Fruit fly (Drosophila melanogaster) whole organism, embryonic: Measurements from ENCODE around the gene CG12811.
A peak's percentile ranks its signal among the peaks of the same experiment; 100 is the strongest.

ENCODE experiments used
- Atf6 ChIP-seq: fragments of 200-800 bp; sonication (Bioruptor generic); IDR thresholded peaks from 2 replicates; pipeline ENCODE4 v1.3.6; 2022; ENCODE audit warnings: missing biosample characterization, missing genetic modification characterization
- B-H1 ChIP-seq: fragments of 200-800 bp; sonication (Bioruptor generic); IDR thresholded peaks from 3 replicates; pipeline ENCODE4 v1.3.6; 2022; ENCODE audit warnings: missing biosample characterization, missing genetic modification characterization
- Bteb2 ChIP-seq: fragments of 200-800 bp; sonication (Bioruptor generic); optimal IDR thresholded peaks from 2 replicates; lab custom pipeline; 2016; ENCODE audit warnings: missing biosample characterization, missing genetic modification characterization
- CG10147 ChIP-seq: fragments of 200-800 bp; sonication (Bioruptor generic); optimal IDR thresholded peaks from 2 replicates; lab custom pipeline; 2019; ENCODE audit warnings: missing biosample characterization, mild to moderate bottlenecking, missing genetic modification characterization, moderate library complexity
- CG10267 ChIP-seq: fragments of 200-800 bp; sonication (Bioruptor generic); optimal IDR thresholded peaks from 2 replicates; lab custom pipeline; 2018; ENCODE audit warnings: missing biosample characterization, mild to moderate bottlenecking, missing genetic modification characterization, moderate library complexity
- CG11456 ChIP-seq: fragments of 200-800 bp; sonication (Bioruptor generic); IDR thresholded peaks from 3 replicates; pipeline ENCODE4 v1.3.6; 2022; ENCODE audit warnings: missing biosample characterization, missing genetic modification characterization
- CG12219 ChIP-seq: fragments of 200-800 bp; sonication (Bioruptor generic); optimal IDR thresholded peaks from 3 replicates; lab custom pipeline; 2018; ENCODE audit warnings: missing biosample characterization, mild to moderate bottlenecking, missing genetic modification characterization
- CG1233 ChIP-seq: fragments of 200-800 bp; sonication (Bioruptor generic); optimal IDR thresholded peaks from 4 replicates; lab custom pipeline; 2018; ENCODE audit warnings: missing biosample characterization, mild to moderate bottlenecking, missing genetic modification characterization
- CG12659 ChIP-seq: fragments of 200-800 bp; sonication (Bioruptor generic); optimal IDR thresholded peaks from 3 replicates; lab custom pipeline; 2017; ENCODE audit warnings: mild to moderate bottlenecking, missing biosample characterization, missing genetic modification reagents, missing genetic modification characterization
- CG13424 ChIP-seq: fragments of 200-800 bp; sonication (Bioruptor generic); optimal IDR thresholded peaks from 2 replicates; lab custom pipeline; 2019; ENCODE audit warnings: missing biosample characterization, mild to moderate bottlenecking, missing genetic modification characterization, moderate library complexity
- CG14860 ChIP-seq: fragments of 200-800 bp; sonication (Bioruptor generic); IDR thresholded peaks from 3 replicates; pipeline ENCODE4 v1.3.6; 2022; ENCODE audit warnings: missing biosample characterization, missing genetic modification characterization; ENCODE audit not compliant: partially characterized antibody
- CG15073 ChIP-seq: fragments of 200-800 bp; sonication (Bioruptor generic); optimal IDR thresholded peaks from 2 replicates; lab custom pipeline; 2016; ENCODE audit warnings: missing biosample characterization, missing genetic modification characterization
- CG18262 ChIP-seq: fragments of 200-800 bp; optimal IDR thresholded peaks from 3 replicates; lab custom pipeline; 2019; ENCODE audit warnings: missing biosample characterization, mild to moderate bottlenecking, missing genetic modification characterization, moderate library complexity
- CG2678 ChIP-seq: fragments of 200-800 bp; sonication (Bioruptor generic); optimal IDR thresholded peaks from 3 replicates; lab custom pipeline; 2019; ENCODE audit warnings: missing biosample characterization, mild to moderate bottlenecking, missing genetic modification characterization, moderate library complexity
- CG33213 ChIP-seq: fragments of 200-800 bp; sonication (Bioruptor generic); optimal IDR thresholded peaks from 3 replicates; lab custom pipeline; 2016; ENCODE audit warnings: missing biosample characterization, missing genetic modification characterization
- CG3726 ChIP-seq: fragments of 200-800 bp; sonication (Bioruptor generic); IDR thresholded peaks from 3 replicates; pipeline ENCODE4, ENCODE4 v1.3.6; 2022; ENCODE audit warnings: missing biosample characterization, missing genetic modification characterization
- CG4282 ChIP-seq: fragments of 200-800 bp; sonication (Bioruptor generic); optimal IDR thresholded peaks from 2 replicates; lab custom pipeline; 2016; ENCODE audit warnings: missing biosample characterization, missing genetic modification characterization
- CG4424 ChIP-seq: fragments of 200-800 bp; sonication (Bioruptor generic); optimal IDR thresholded peaks from 3 replicates; lab custom pipeline; 2016; ENCODE audit warnings: missing biosample characterization, missing genetic modification characterization
- CG6175 ChIP-seq: fragments of 200-800 bp; sonication (Bioruptor generic); IDR thresholded peaks from 3 replicates; pipeline ENCODE4 v1.3.6; 2022; ENCODE audit warnings: missing biosample characterization, missing genetic modification characterization
- CG7556 ChIP-seq: fragments of 200-800 bp; sonication (Bioruptor generic); optimal IDR thresholded peaks from 2 replicates; lab custom pipeline; 2017; ENCODE audit warnings: missing biosample characterization, mild to moderate bottlenecking, missing genetic modification characterization
- Drgx ChIP-seq: fragments of 200-800 bp; sonication (Bioruptor generic); IDR thresholded peaks from 2 replicates; pipeline ENCODE4 v1.3.6; 2022; ENCODE audit warnings: missing biosample characterization, missing genetic modification characterization
- Gug ChIP-seq: fragments of 200-800 bp; sonication (Bioruptor generic); IDR thresholded peaks from 4 replicates; pipeline ENCODE4 v1.3.6; 2022; ENCODE audit warnings: missing biosample characterization, missing genetic modification characterization
- HHEX ChIP-seq: fragments of 200-800 bp; sonication (Bioruptor generic); optimal IDR thresholded peaks from 3 replicates; lab custom pipeline; 2017; ENCODE audit warnings: missing biosample characterization, mild to moderate bottlenecking, missing genetic modification characterization, missing genetic modification reagents
- Med ChIP-seq: fragments of 200-800 bp; sonication (Bioruptor generic); peaks from one replicate; lab custom pipeline; 2016; ENCODE audit warnings: missing biosample characterization, missing genetic modification characterization, mild to moderate bottlenecking, inconsistent platforms, moderate library complexity
- Nf-YA ChIP-seq: fragments of 200-800 bp; sonication (Bioruptor generic); IDR thresholded peaks from 2 replicates; pipeline ENCODE4 v1.3.6; 2022; ENCODE audit warnings: missing biosample characterization, missing genetic modification characterization
- Usf ChIP-seq: fragments of 200-800 bp; sonication (Bioruptor generic); optimal IDR thresholded peaks from 2 replicates; lab custom pipeline; 2017; ENCODE audit warnings: missing genotype, missing biosample characterization, missing genetic modification characterization
- amos ChIP-seq: fragments of 200-800 bp; sonication (Bioruptor generic); IDR thresholded peaks from 2 replicates; pipeline ENCODE4 v1.3.6; 2022; ENCODE audit warnings: missing biosample characterization, missing genetic modification characterization; ENCODE audit not compliant: partially characterized antibody
- az2 ChIP-seq: fragments of 200-800 bp; sonication (Bioruptor generic); optimal IDR thresholded peaks from 3 replicates; lab custom pipeline; 2016; ENCODE audit warnings: missing biosample characterization, missing genetic modification characterization
- cg ChIP-seq: fragments of 200-800 bp; sonication (Bioruptor generic); optimal IDR thresholded peaks from 3 replicates; lab custom pipeline; 2019; ENCODE audit warnings: missing biosample characterization, mild to moderate bottlenecking, missing genetic modification characterization, moderate library complexity
- crol ChIP-seq: fragments of 200-800 bp; sonication (Bioruptor generic); IDR thresholded peaks from 2 replicates; pipeline ENCODE4 v1.3.6; 2022; ENCODE audit warnings: missing biosample characterization, missing genetic modification characterization
- danr ChIP-seq: fragments of 200-800 bp; sonication (Bioruptor generic); IDR thresholded peaks from 2 replicates; pipeline ENCODE4 v1.3.6; 2022; ENCODE audit warnings: missing biosample characterization, missing genetic modification characterization
- exex ChIP-seq: fragments of 200-800 bp; sonication (Bioruptor generic); optimal IDR thresholded peaks from 4 replicates; lab custom pipeline; 2018; ENCODE audit warnings: missing biosample characterization, mild to moderate bottlenecking, missing genetic modification characterization, moderate library complexity
- kay ChIP-seq: fragments of 200-800 bp; sonication (Bioruptor generic); optimal IDR thresholded peaks from 2 replicates; lab custom pipeline; 2016; ENCODE audit warnings: missing biosample characterization, missing genetic modification characterization
- knrl ChIP-seq: fragments of 200-800 bp; sonication (Bioruptor generic); IDR thresholded peaks from 3 replicates; pipeline ENCODE4 v1.3.6; 2022; ENCODE audit warnings: missing biosample characterization, missing genetic modification characterization; ENCODE audit not compliant: partially characterized antibody
- lmd ChIP-seq: fragments of 200-800 bp; sonication (Bioruptor generic); IDR thresholded peaks from 2 replicates; pipeline ENCODE4 v1.3.6; 2022; ENCODE audit warnings: missing biosample characterization, missing genetic modification characterization
- pho ChIP-seq: fragments of 200-800 bp; sonication (Bioruptor generic); optimal IDR thresholded peaks from 2 replicates; lab custom pipeline; 2016; ENCODE audit warnings: missing biosample characterization, missing genetic modification characterization
- sens ChIP-seq: fragments of 200-800 bp; sonication (Bioruptor generic); peaks from one replicate; lab custom pipeline; 2016; ENCODE audit warnings: missing biosample characterization, missing genetic modification characterization
- sim ChIP-seq: fragments of 200-800 bp; sonication (Bioruptor generic); IDR thresholded peaks from 2 replicates; pipeline ENCODE4 v1.3.6; 2022; ENCODE audit warnings: missing biosample characterization, missing genetic modification characterization
- sisA ChIP-seq: fragments of 200-800 bp; sonication (Bioruptor generic); IDR thresholded peaks from 2 replicates; pipeline ENCODE4 v1.3.6; 2022; ENCODE audit warnings: missing biosample characterization, missing genetic modification characterization
- unc-4 ChIP-seq: fragments of 200-800 bp; sonication (Bioruptor generic); IDR thresholded peaks from 2 replicates; pipeline ENCODE4 v1.3.6; 2022; ENCODE audit warnings: missing biosample characterization, missing genetic modification characterization; ENCODE audit not compliant: partially characterized antibody

The CG12811 gene

dm6 chr3R:10032951-10033720, 15.5 kb downstream of the CG12811 start (continued):
- TF ChIP-seq Gug (GFP tag; lab: Robert Waterston, UW) (no peak), CG14860 (GFP tag; lab: Robert Waterston, UW) (no peak), CG4424 (GFP tag; lab: Kevin White, UChicago) (peak; percentile 25), lmd (GFP tag; lab: Robert Waterston, UW) (no peak), Bteb2 (GFP tag; lab: Kevin White, UChicago) (no peak), knrl (GFP tag; lab: Robert Waterston, UW) (no peak), HHEX (GFP tag; lab: Kevin White, UChicago) (no peak), CG7556 (GFP tag; lab: Kevin White, UChicago) (peak; percentile 13), CG6175 (GFP tag; lab: Robert Waterston, UW) (no peak), crol (GFP tag; lab: Robert Waterston, UW) (no peak), CG4282 (GFP tag; lab: Kevin White, UChicago) (no peak), CG1233 (GFP tag; lab: Kevin White, UChicago) (no peak), CG11456 (GFP tag; lab: Robert Waterston, UW) (no peak), exex (tag; lab: Kevin White, UChicago) (no peak), pho (GFP tag; lab: Kevin White, UChicago) (no peak), B-H1 (GFP tag; lab: Robert Waterston, UW) (no peak), CG12219 (GFP tag; lab: Kevin White, UChicago) (no peak), Usf (GFP tag; lab: Kevin White, UChicago) (no peak), CG33213 (no peak), unc-4 (GFP tag; lab: Robert Waterston, UW) (no peak), amos (GFP tag; lab: Robert Waterston, UW) (no peak), CG13424 (tag; lab: Kevin White, UChicago) (peak; percentile 6), Nf-YA (no peak), az2 (GFP tag; lab: Kevin White, UChicago) (no peak), CG10147 (no peak), CG18262 (tag; lab: Kevin White, UChicago) (peak; percentile 31), kay (no peak)

- TF ChIP-seq CG1233 (GFP tag; lab: Kevin White, UChicago) (no peak), CG3726 (GFP tag; lab: Robert Waterston, UW) (no peak), CG15073 (GFP tag; lab: Kevin White, UChicago) (no peak), Atf6 (GFP tag; lab: Robert Waterston, UW) (peak; percentile 28; the same call in 1 of the 2 replicates)
Measured at dm6 chr3R:10031480-10031879, 17.1 kb downstream of the CG12811 start.

- TF ChIP-seq CG10267 (tag; lab: Kevin White, UChicago) (no peak), Drgx (peak; percentile 36; the same call in 1 of the 2 replicates)
Measured at dm6 chr3R:10028378-10028777, 20.2 kb downstream of the CG12811 start.

- TF ChIP-seq cg = no peak
- no peak for TF ChIP-seq CG12659 (GFP tag; lab: Kevin White, UChicago)
- no peak for TF ChIP-seq Med (GFP tag; lab: Kevin White, UChicago)
- no peak for TF ChIP-seq danr
- TF ChIP-seq CG2678 (tag; lab: Kevin White, UChicago) = no peak
- no peak for TF ChIP-seq sisA (GFP tag; lab: Robert Waterston, UW)
- peak; percentile 65 for TF ChIP-seq sens (GFP tag; lab: Kevin White, UChicago)
- TF ChIP-seq sim (GFP tag; lab: Robert Waterston, UW) = no peak
Measured at dm6 chr3R:10025050-10025449, 23.5 kb downstream of the CG12811 start, which contains the start of gene CG31407. CG31407 (minus strand) TSS chr3R:10025150.
